Fruit fly (Drosophila melanogaster) whole organism, embryonic: ENCODE measurements around the gene Psa.

Experiments used
- Aef1 ChIP-seq: fragments of 200-800 bp; sonication (Bioruptor generic); IDR thresholded peaks from 3 replicates; pipeline ENCODE4 v1.3.6; 2022; ENCODE audit warnings: missing biosample characterization, missing genetic modification characterization
- Bdp1 ChIP-seq: fragments of 200-800 bp; sonication (Bioruptor generic); optimal IDR thresholded peaks from 3 replicates; lab custom pipeline; 2016; ENCODE audit warnings: missing biosample characterization, missing genetic modification characterization
- Bgb ChIP-seq: fragments of 200-800 bp; sonication (Bioruptor generic); IDR thresholded peaks from 2 replicates; pipeline ENCODE4 v1.3.6; 2022; ENCODE audit warnings: missing biosample characterization, missing genetic modification characterization; ENCODE audit not compliant: partially characterized antibody
- CG10209 ChIP-seq: fragments of 200-800 bp; sonication (Bioruptor generic); optimal IDR thresholded peaks from 3 replicates; lab custom pipeline; 2017; ENCODE audit warnings: missing biosample characterization, mild to moderate bottlenecking, missing genetic modification characterization, missing genetic modification reagents
- CG10431 ChIP-seq: fragments of 200-800 bp; sonication (Bioruptor generic); optimal IDR thresholded peaks from 3 replicates; lab custom pipeline; 2018; ENCODE audit warnings: missing biosample characterization, mild to moderate bottlenecking, missing genetic modification characterization
- CG10959 ChIP-seq: fragments of 200-800 bp; sonication (Bioruptor generic); IDR thresholded peaks from 2 replicates; pipeline ENCODE4 v1.3.6; 2022; ENCODE audit warnings: missing biosample characterization, missing genetic modification characterization
- CG11398 ChIP-seq: fragments of 200-800 bp; sonication (Bioruptor generic); optimal IDR thresholded peaks from 2 replicates; lab custom pipeline; 2016; ENCODE audit warnings: missing biosample characterization, missing genetic modification characterization
- CG11696 ChIP-seq: fragments of 200-800 bp; sonication (Bioruptor generic); IDR thresholded peaks from 2 replicates; pipeline ENCODE4 v1.3.6; 2022; ENCODE audit warnings: missing biosample characterization, missing genetic modification characterization
- CG12942 ChIP-seq: fragments of 200-800 bp; sonication (Bioruptor generic); optimal IDR thresholded peaks from 3 replicates; lab custom pipeline; 2016; ENCODE audit warnings: missing biosample characterization, missing genetic modification characterization
- CG13123 ChIP-seq: fragments of 200-800 bp; sonication (Bioruptor generic); optimal IDR thresholded peaks from 2 replicates; lab custom pipeline; 2016; ENCODE audit warnings: missing biosample characterization, missing genetic modification characterization
- CG13894 ChIP-seq: fragments of 200-800 bp; sonication (Bioruptor generic); optimal IDR thresholded peaks from 3 replicates; lab custom pipeline; 2018; ENCODE audit warnings: missing biosample characterization, mild to moderate bottlenecking, missing genetic modification characterization, moderate library complexity
- CG1529 ChIP-seq: fragments of 200-800 bp; sonication (Bioruptor generic); optimal IDR thresholded peaks from 3 replicates; lab custom pipeline; 2018; ENCODE audit warnings: missing biosample characterization, missing genetic modification characterization
- CG17328 ChIP-seq: fragments of 200-800 bp; sonication (Bioruptor generic); IDR thresholded peaks from 2 replicates; pipeline ENCODE4 v1.3.6; 2022; ENCODE audit warnings: missing biosample characterization, missing genetic modification characterization
- CG17361 ChIP-seq: fragments of 200-800 bp; sonication (Bioruptor generic); IDR thresholded peaks from 3 replicates; pipeline ENCODE4 v1.3.6; 2022; ENCODE audit warnings: missing biosample characterization, missing genetic modification characterization
- CG2889 ChIP-seq: fragments of 200-800 bp; sonication (Bioruptor generic); IDR thresholded peaks from 3 replicates; pipeline ENCODE4 v1.3.6; 2022; ENCODE audit warnings: missing biosample characterization, missing genetic modification characterization
- CG32772 ChIP-seq: fragments of 200-800 bp; sonication (Bioruptor generic); IDR thresholded peaks from 2 replicates; pipeline ENCODE4 v1.3.6; 2022; ENCODE audit warnings: missing biosample characterization, missing genetic modification characterization
- CG34224 ChIP-seq: fragments of 200-800 bp; sonication (Bioruptor generic); IDR thresholded peaks from 3 replicates; pipeline ENCODE4 v1.3.6; 2022; ENCODE audit warnings: missing biosample characterization, missing genetic modification characterization; ENCODE audit not compliant: partially characterized antibody
- CG3726 ChIP-seq: fragments of 200-800 bp; sonication (Bioruptor generic); IDR thresholded peaks from 3 replicates; pipeline ENCODE4, ENCODE4 v1.3.6; 2022; ENCODE audit warnings: missing biosample characterization, missing genetic modification characterization
- CG42726 ChIP-seq: fragments of 200-800 bp; sonication (Bioruptor generic); IDR thresholded peaks from 2 replicates; pipeline ENCODE4 v1.3.6; 2022; ENCODE audit warnings: missing biosample characterization, missing genetic modification characterization; ENCODE audit not compliant: partially characterized antibody
- CG4404 ChIP-seq: fragments of 200-800 bp; sonication (Bioruptor generic); IDR thresholded peaks from 2 replicates; pipeline ENCODE4 v1.3.6; 2022; ENCODE audit warnings: missing biosample characterization, missing genetic modification characterization
- CG4617 ChIP-seq: fragments of 200-800 bp; sonication (Bioruptor generic); optimal IDR thresholded peaks from 3 replicates; lab custom pipeline; 2016; ENCODE audit warnings: missing biosample characterization, missing genetic modification characterization, borderline replicate concordance
- CG4854 ChIP-seq: fragments of 200-800 bp; sonication (Bioruptor generic); optimal IDR thresholded peaks from 2 replicates; lab custom pipeline; 2016; ENCODE audit warnings: missing biosample characterization, missing genetic modification characterization, inconsistent platforms
- CG8765 ChIP-seq: fragments of 200-800 bp; sonication (Bioruptor generic); IDR thresholded peaks from 2 replicates; pipeline ENCODE4 v1.3.6; 2022; ENCODE audit warnings: missing biosample characterization, missing genetic modification characterization
- CrebB ChIP-seq: fragments of 200-800 bp; sonication (Bioruptor generic); optimal IDR thresholded peaks from 3 replicates; lab custom pipeline; 2018; ENCODE audit warnings: missing biosample characterization, mild to moderate bottlenecking, missing genetic modification characterization
- Doc2 ChIP-seq: fragments of 200-800 bp; sonication (Bioruptor generic); IDR thresholded peaks from 2 replicates; pipeline ENCODE4 v1.3.6; 2022; ENCODE audit warnings: missing biosample characterization, missing genetic modification characterization
- Elba2 ChIP-seq: fragments of 200-800 bp; sonication (Bioruptor generic); optimal IDR thresholded peaks from 3 replicates; lab custom pipeline; 2016; ENCODE audit warnings: missing biosample characterization, missing genetic modification characterization
- HHEX ChIP-seq: fragments of 200-800 bp; sonication (Bioruptor generic); optimal IDR thresholded peaks from 3 replicates; lab custom pipeline; 2017; ENCODE audit warnings: missing biosample characterization, mild to moderate bottlenecking, missing genetic modification characterization, missing genetic modification reagents
- HmgZ ChIP-seq: fragments of 200-800 bp; sonication (Bioruptor generic); optimal IDR thresholded peaks from 2 replicates; lab custom pipeline; 2018; ENCODE audit warnings: missing biosample characterization, mild to moderate bottlenecking, missing genetic modification characterization
- Hr3 ChIP-seq: fragments of 200-800 bp; sonication (Bioruptor generic); optimal IDR thresholded peaks from 3 replicates; lab custom pipeline; 2016; ENCODE audit warnings: missing biosample characterization, missing genetic modification characterization
- Med ChIP-seq: fragments of 200-800 bp; sonication (Bioruptor generic); peaks from one replicate; lab custom pipeline; 2016; ENCODE audit warnings: missing biosample characterization, missing genetic modification characterization, mild to moderate bottlenecking, inconsistent platforms, moderate library complexity
- Nf-YA ChIP-seq: fragments of 200-800 bp; sonication (Bioruptor generic); IDR thresholded peaks from 2 replicates; pipeline ENCODE4 v1.3.6; 2022; ENCODE audit warnings: missing biosample characterization, missing genetic modification characterization
- Oaz ChIP-seq: fragments of 200-800 bp; sonication (Bioruptor generic); IDR thresholded peaks from 2 replicates; pipeline ENCODE4 v1.3.6; 2022; ENCODE audit warnings: missing biosample characterization, missing genetic modification characterization
- Sin3A ChIP-seq: fragments of >200 bp; optimal IDR thresholded peaks from 2 replicates; lab custom pipeline; 2018
- Sry-β ChIP-seq: fragments of 200-800 bp; sonication (Bioruptor generic); optimal IDR thresholded peaks from 2 replicates; lab custom pipeline; 2018; ENCODE audit warnings: missing biosample characterization, mild to moderate bottlenecking, missing genetic modification characterization, moderate library complexity
- az2 ChIP-seq: fragments of 200-800 bp; sonication (Bioruptor generic); optimal IDR thresholded peaks from 3 replicates; lab custom pipeline; 2016; ENCODE audit warnings: missing biosample characterization, missing genetic modification characterization
- bigmax ChIP-seq: fragments of 200-800 bp; sonication (Bioruptor generic); optimal IDR thresholded peaks from 2 replicates; lab custom pipeline; 2018; ENCODE audit warnings: missing biosample characterization, mild to moderate bottlenecking, missing genetic modification characterization
- corto ChIP-seq: fragments of 200-800 bp; sonication (Bioruptor generic); optimal IDR thresholded peaks from 2 replicates; lab custom pipeline; 2016; ENCODE audit warnings: missing biosample characterization, mild to moderate bottlenecking, missing genetic modification characterization, moderate library complexity
- da ChIP-seq: fragments of 200-800 bp; sonication (Bioruptor generic); optimal IDR thresholded peaks from 2 replicates; lab custom pipeline; 2016; ENCODE audit warnings: missing biosample characterization, missing genetic modification characterization
- eyg ChIP-seq: fragments of 200-800 bp; sonication (Bioruptor generic); optimal IDR thresholded peaks from 3 replicates; lab custom pipeline; 2016; ENCODE audit warnings: missing biosample characterization, missing genetic modification characterization
- gce ChIP-seq: fragments of 200-800 bp; sonication (Bioruptor generic); IDR thresholded peaks from 3 replicates; pipeline ENCODE4 v1.3.6; 2022; ENCODE audit warnings: missing biosample characterization, missing genetic modification characterization
- gsb ChIP-seq: fragments of 200-800 bp; sonication (Bioruptor generic); IDR thresholded peaks from 2 replicates; pipeline ENCODE4 v1.3.6; 2022; ENCODE audit warnings: missing biosample characterization, missing genetic modification characterization
- knrl ChIP-seq: fragments of 200-800 bp; sonication (Bioruptor generic); IDR thresholded peaks from 3 replicates; pipeline ENCODE4 v1.3.6; 2022; ENCODE audit warnings: missing biosample characterization, missing genetic modification characterization; ENCODE audit not compliant: partially characterized antibody
- mirr ChIP-seq: fragments of 200-800 bp; sonication (Bioruptor generic); optimal IDR thresholded peaks from 3 replicates; lab custom pipeline; 2018; ENCODE audit warnings: missing biosample characterization, mild to moderate bottlenecking, missing genetic modification characterization
- org-1 ChIP-seq: fragments of 200-800 bp; sonication (Bioruptor generic); optimal IDR thresholded peaks from 2 replicates; lab custom pipeline; 2017; ENCODE audit warnings: missing biosample characterization, missing genetic modification characterization
- slp2 ChIP-seq: fragments of 200-800 bp; sonication (Bioruptor generic); optimal IDR thresholded peaks from 2 replicates; lab custom pipeline; 2016; ENCODE audit warnings: missing biosample characterization, missing genetic modification characterization
- sqz ChIP-seq: fragments of 200-800 bp; sonication (Bioruptor generic); optimal IDR thresholded peaks from 3 replicates; lab custom pipeline; 2018; ENCODE audit warnings: missing biosample characterization, mild to moderate bottlenecking, missing genetic modification characterization
- sug ChIP-seq: fragments of 200-800 bp; optimal IDR thresholded peaks from 2 replicates; lab custom pipeline; 2019; ENCODE audit warnings: missing biosample characterization, mild to moderate bottlenecking, missing genetic modification characterization, moderate library complexity
- tna ChIP-seq: fragments of 200-800 bp; sonication (Bioruptor generic); IDR thresholded peaks from 2 replicates; pipeline ENCODE4 v1.3.6; 2022; ENCODE audit warnings: missing biosample characterization, missing genetic modification characterization; ENCODE audit not compliant: partially characterized antibody
- trem ChIP-seq: fragments of 200-800 bp; optimal IDR thresholded peaks from 3 replicates; lab custom pipeline; 2019; ENCODE audit warnings: missing biosample characterization, mild to moderate bottlenecking, missing genetic modification characterization, moderate library complexity
- vvl ChIP-seq: fragments of 200-800 bp; sonication (Bioruptor generic); IDR thresholded peaks from 2 replicates; pipeline ENCODE4 v1.3.6; 2022; ENCODE audit warnings: missing biosample characterization, missing genetic modification characterization
- yki ChIP-seq: fragments of >200 bp; optimal IDR thresholded peaks from 3 replicates; lab custom pipeline; 2018
- zen ChIP-seq: fragments of 200-800 bp; sonication (Bioruptor generic); optimal IDR thresholded peaks from 3 replicates; lab custom pipeline; 2018; ENCODE audit warnings: missing biosample characterization, mild to moderate bottlenecking, missing genetic modification characterization, moderate library complexity

The Psa gene

dm6 chr3L:1545693-1546329, 43.2 kb downstream of the Psa start, which contains the start of the genes CG32313 and Pcyt1 (continued):
- TF ChIP-seq mirr (GFP tag; lab: Kevin White, UChicago) (peak; percentile 53), zen (tag; lab: Kevin White, UChicago) (no peak), Med (GFP tag; lab: Kevin White, UChicago) (peak; percentile 82), Sin3A (lab: Kevin White, UChicago) (peak; percentile 11), yki (no peak), CG17361 (GFP tag; lab: Robert Waterston, UW) (no peak), corto (GFP tag; lab: Kevin White, UChicago) (peak; percentile 8), CG17328 (no peak), CG3726 (GFP tag; lab: Robert Waterston, UW) (no peak), Bdp1 (GFP tag; lab: Kevin White, UChicago) (no peak), CG4617 (peak; percentile 68), CG10431 (GFP tag; lab: Kevin White, UChicago) (no peak), Bgb (GFP tag; lab: Robert Waterston, UW) (peak; percentile 94), org-1 (no peak), Oaz (GFP tag; lab: Robert Waterston, UW) (no peak), Elba2 (GFP tag; lab: Kevin White, UChicago) (no peak), CG11398 (GFP tag; lab: Kevin White, UChicago) (no peak), CG1529 (GFP tag; lab: Kevin White, UChicago) (no peak), CG10959 (no peak), CG4404 (GFP tag; lab: Robert Waterston, UW) (no peak), eyg (GFP tag; lab: Kevin White, UChicago) (no peak), Aef1 (GFP tag; lab: Robert Waterston, UW) (no peak), vvl (GFP tag; lab: Robert Waterston, UW) (peak; percentile 35), CG4854 (no peak), da (GFP tag; lab: Kevin White, UChicago) (no peak), CG42726 (GFP tag; lab: Robert Waterston, UW) (peak; percentile 86), az2 (no peak), knrl (GFP tag; lab: Robert Waterston, UW) (peak; percentile 85), bigmax (GFP tag; lab: Kevin White, UChicago) (peak; percentile 73), HmgZ (tag; lab: Kevin White, UChicago) (peak; percentile 61), CG13123 (no peak), sug (tag; lab: Kevin White, UChicago) (peak; percentile 5), Nf-YA (no peak), trem (peak; percentile 65), CG11696 (GFP tag; lab: Robert Waterston, UW) (no peak), CrebB (tag; lab: Kevin White, UChicago) (no peak), Sry-β (GFP tag; lab: Kevin White, UChicago) (no peak), CG10209 (GFP tag; lab: Kevin White, UChicago) (no peak), gce (GFP tag; lab: Robert Waterston, UW) (no peak), tna (GFP tag; lab: Robert Waterston, UW) (peak; percentile 77), CG32772 (GFP tag; lab: Robert Waterston, UW) (no peak), CG13894 (tag; lab: Kevin White, UChicago) (peak; percentile 59), sqz (GFP tag; lab: Kevin White, UChicago) (no peak), slp2 (GFP tag; lab: Kevin White, UChicago) (no peak), CG8765 (GFP tag; lab: Robert Waterston, UW) (no peak), gsb (GFP tag; lab: Robert Waterston, UW) (no peak), Doc2 (GFP tag; lab: Robert Waterston, UW) (no peak), CG34224 (GFP tag; lab: Robert Waterston, UW) (peak; percentile 87), Hr3 (no peak), HHEX (GFP tag; lab: Kevin White, UChicago) (no peak), CG2889 (GFP tag; lab: Robert Waterston, UW) (no peak), CG12942 (GFP tag; lab: Kevin White, UChicago) (peak; percentile 17)
